Fruit fly (Drosophila melanogaster) whole organism: ENCODE measurements around the gene fy.

Source experiments
- CG8478 ChIP-seq: fragments of >200 bp; optimal IDR thresholded peaks from 2 replicates; lab custom pipeline; 2018; ENCODE audit warnings: inconsistent platforms
- Dll ChIP-seq: fragments of >200 bp; optimal IDR thresholded peaks from 2 replicates; lab custom pipeline; 2017
- EcR ChIP-seq, 2 experiments: fragments of >200 bp; optimal IDR thresholded peaks; 2 replicates each; lab custom pipeline; 2017; ENCODE audit warnings: missing biosample characterization in 2 of 2, missing genetic modification characterization in 2 of 2, missing genetic modification reagents in 2 of 2
- pan ChIP-seq: fragments of >200 bp; optimal IDR thresholded peaks from 2 replicates; lab custom pipeline; 2017
- psq ChIP-seq: fragments of >200 bp; optimal IDR thresholded peaks from 2 replicates; lab custom pipeline; 2017
- usp ChIP-seq: fragments of >200 bp; optimal IDR thresholded peaks from 2 replicates; lab custom pipeline; 2017; ENCODE audit warnings: missing biosample characterization, missing genetic modification characterization, mixed read lengths

fy gene

dm6 chr2L:8403286-8404270, 498 bp upstream of the fy start, which contains the start of gene emb:
Gene emb (plus strand): TSS chr2L:8403573.
- TF ChIP-seq usp (no peak), EcR (GFP tag; optimal IDR thresholded peaks at IDR 0.05; lab: Kevin White, UChicago) (no peak), Dll (lab: Kevin White, UChicago) (no peak), pan (lab: Kevin White, UChicago) (no peak)

DNA sequence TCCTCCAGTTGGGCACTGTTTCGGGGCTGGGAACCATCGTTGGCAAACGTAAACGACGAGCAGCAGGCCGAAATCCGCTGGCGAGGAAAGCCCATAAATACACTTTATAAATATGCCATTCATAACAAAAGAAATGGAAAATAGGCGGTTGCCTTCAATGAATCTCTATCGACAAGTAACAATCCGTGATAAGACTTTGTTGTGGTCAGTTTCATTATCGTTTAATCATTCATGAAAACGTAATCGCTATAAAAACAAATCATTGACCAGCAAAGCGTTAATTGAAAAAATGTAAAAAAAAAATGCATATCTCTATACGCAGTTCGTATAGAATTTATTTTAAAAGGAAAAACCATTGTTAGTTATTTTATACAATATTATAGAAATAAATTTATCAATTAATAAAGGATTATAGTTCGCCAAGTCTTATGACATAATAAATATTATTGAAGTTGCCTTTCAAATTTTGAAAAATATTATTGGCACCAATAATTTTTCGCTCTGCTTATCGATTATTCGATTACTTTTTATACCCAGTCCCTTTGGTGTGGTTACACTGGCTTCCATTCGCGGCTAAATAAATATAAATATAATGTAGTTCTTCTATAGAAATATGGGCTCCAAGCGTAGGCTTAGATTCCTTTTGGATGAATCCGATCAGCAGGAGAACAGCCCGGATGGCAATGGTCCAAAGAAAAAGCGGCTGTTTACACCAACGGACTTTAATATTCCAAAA, 3.0 kb downstream of the fy start, which contains the start of gene CG31898:
Gene CG31898, plus strand, starts transcription at position 559 of the 736 bp plus-strand sequence.
- no peak for TF ChIP-seq CG8478
- TF ChIP-seq psq (lab: Kevin White, UChicago) = no peak
- TF ChIP-seq usp = no peak
- no peak for TF ChIP-seq pan (lab: Kevin White, UChicago)
- no peak for TF ChIP-seq EcR (GFP tag; optimal IDR thresholded peaks at IDR 0.05; lab: Kevin White, UChicago)
- TF ChIP-seq Dll (lab: Kevin White, UChicago) = no peak

dm6 chr2L:8398721-8399120, 4.4 kb downstream of the fy start, which contains the start of gene CG13386:
Gene CG13386 (plus strand): TSS chr2L:8399021.
- TF ChIP-seq Dll (lab: Kevin White, UChicago) (no peak), usp (no peak), psq (lab: Kevin White, UChicago) (no peak), pan (lab: Kevin White, UChicago) (no peak), EcR (GFP tag; optimal IDR thresholded peaks at IDR 0.05; lab: Kevin White, UChicago) (no peak), CG8478 (no peak)

dm6 chr2L:8395996-8396699, 6.9 kb downstream of the fy start, which contains the start of the genes Peritrophin-15a and CG13385:
Gene Peritrophin-15a (minus strand): TSS chr2L:8396096.
Gene CG13385 (plus strand): TSS chr2L:8396649.
- TF ChIP-seq pan (lab: Kevin White, UChicago) (no peak), CG8478 (no peak), usp (no peak), EcR (GFP tag; optimal IDR thresholded peaks at IDR 0.05; lab: Kevin White, UChicago) (no peak), Dll (lab: Kevin White, UChicago) (no peak), psq (lab: Kevin White, UChicago) (no peak)

DNA sequence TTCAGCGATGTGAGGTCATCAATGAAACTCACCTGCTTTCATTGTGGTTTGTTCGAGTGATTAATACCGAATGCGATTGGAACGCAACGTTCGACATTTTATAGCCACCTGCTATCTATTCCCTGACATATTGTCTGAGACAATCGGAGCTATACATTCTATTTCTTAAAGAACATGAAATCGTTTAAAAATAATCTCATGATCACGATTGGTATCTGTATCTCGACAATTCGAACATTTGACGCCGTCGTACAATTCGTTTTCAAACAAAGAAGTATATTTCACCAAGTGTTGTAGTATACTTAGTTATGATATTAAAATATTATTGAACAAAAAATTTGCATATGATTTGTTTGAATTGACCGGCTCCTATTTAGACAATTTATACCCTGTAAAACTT, 8.2 kb downstream of the fy start, which contains the start of gene Peritrophin-15b:
Gene Peritrophin-15b, minus strand, starts transcription at position 101 of the 400 bp plus-strand sequence.
- no peak for TF ChIP-seq psq (lab: Kevin White, UChicago)
- TF ChIP-seq usp = no peak
- TF ChIP-seq Dll (lab: Kevin White, UChicago) = no peak
- TF ChIP-seq EcR (GFP tag; optimal IDR thresholded peaks at IDR 0.05; lab: Kevin White, UChicago) = no peak
- TF ChIP-seq pan (lab: Kevin White, UChicago) = no peak
- no peak for TF ChIP-seq CG8478

- TF ChIP-seq Dll (lab: Kevin White, UChicago) (no peak), usp (no peak), CG8478 (no peak), psq (lab: Kevin White, UChicago) (no peak), pan (lab: Kevin White, UChicago) (no peak), EcR (GFP tag; optimal IDR thresholded peaks at IDR 0.05; lab: Kevin White, UChicago) (no peak)
Measured at dm6 chr2L:8394180-8394579, 8.9 kb downstream of the fy start, which contains the start of gene lectin-29Ca. Gene lectin-29Ca (minus strand): TSS chr2L:8394280.

dm6 chr2L:8393122-8393521, 10.0 kb downstream of the fy start, which contains the start of gene Acp29AB:
Gene Acp29AB (minus strand): TSS chr2L:8393222.
- no peak for TF ChIP-seq psq (lab: Kevin White, UChicago)
- no peak for TF ChIP-seq pan (lab: Kevin White, UChicago)
- TF ChIP-seq usp = no peak
- TF ChIP-seq EcR (GFP tag; optimal IDR thresholded peaks at IDR 0.05; lab: Kevin White, UChicago) = no peak
- TF ChIP-seq CG8478 = no peak
- TF ChIP-seq Dll (lab: Kevin White, UChicago) = no peak

DNA sequence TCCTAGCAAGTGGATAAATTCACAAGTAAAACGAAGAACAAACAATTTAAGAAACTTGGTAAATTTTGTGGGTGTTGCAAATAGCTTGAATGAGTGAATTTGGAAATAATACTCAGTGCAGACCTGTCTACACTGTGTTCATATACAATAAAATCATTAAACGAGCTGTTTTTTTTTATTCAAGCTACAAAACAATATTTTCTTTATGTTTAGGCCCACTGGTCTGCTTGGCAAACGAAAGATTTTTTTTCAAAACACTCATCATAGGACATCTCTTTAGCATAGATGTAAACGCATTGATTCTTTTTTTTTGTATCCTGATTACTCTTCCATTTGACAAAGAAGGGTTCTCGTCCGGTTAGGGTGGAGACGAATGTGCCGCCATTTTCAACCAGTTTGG, 10.8 kb downstream of the fy start, which contains the start of gene CG42820:
Gene CG42820, minus strand, starts transcription at position 101 of the 400 bp plus-strand sequence.
- TF ChIP-seq Dll (lab: Kevin White, UChicago) = no peak
- no peak for TF ChIP-seq usp
- TF ChIP-seq CG8478 = no peak
- no peak for TF ChIP-seq psq (lab: Kevin White, UChicago)
- no peak for TF ChIP-seq pan (lab: Kevin White, UChicago)
- no peak for TF ChIP-seq EcR (GFP tag; optimal IDR thresholded peaks at IDR 0.05; lab: Kevin White, UChicago)

dm6 chr2L:8389231-8389630, 13.8 kb downstream of the fy start, which contains the start of gene CG42819:
Gene CG42819 (minus strand): TSS chr2L:8389331.
- TF ChIP-seq CG8478 (no peak), EcR (GFP tag; optimal IDR thresholded peaks at IDR 0.05; lab: Kevin White, UChicago) (no peak), usp (no peak), pan (lab: Kevin White, UChicago) (no peak), Dll (lab: Kevin White, UChicago) (no peak)

DNA sequence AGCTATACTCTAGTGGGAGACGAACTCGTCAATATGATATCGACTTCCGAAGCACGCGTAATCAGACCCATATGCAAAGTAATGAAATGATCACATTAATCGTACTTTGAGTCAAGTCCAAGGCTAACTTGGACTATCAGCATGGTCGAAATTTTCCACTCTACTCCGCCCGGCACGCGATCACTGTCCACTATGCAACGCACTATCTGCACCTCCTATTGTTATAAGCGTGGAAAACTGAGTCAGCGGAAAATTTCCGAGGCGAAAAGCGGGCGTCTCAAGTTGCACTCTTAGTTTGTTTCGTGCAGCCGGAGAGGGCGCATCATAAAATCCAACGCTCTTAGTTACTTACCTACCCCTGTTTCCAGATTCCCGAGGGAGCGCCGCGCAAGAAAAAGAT, 17.2 kb downstream of the fy start:
- TF ChIP-seq EcR (GFP tag; optimal IDR thresholded peaks at IDR 0.05; lab: Kevin White, UChicago) = no peak
- no peak for TF ChIP-seq pan (lab: Kevin White, UChicago)
- TF ChIP-seq psq (lab: Kevin White, UChicago) = no peak
- TF ChIP-seq CG8478 = no peak
- no peak for TF ChIP-seq Dll (lab: Kevin White, UChicago)
- TF ChIP-seq usp = no peak
